Worm (Caenorhabditis elegans): Measurements from ENCODE around the gene tbx-7.

Gene tbx-7

DNA sequence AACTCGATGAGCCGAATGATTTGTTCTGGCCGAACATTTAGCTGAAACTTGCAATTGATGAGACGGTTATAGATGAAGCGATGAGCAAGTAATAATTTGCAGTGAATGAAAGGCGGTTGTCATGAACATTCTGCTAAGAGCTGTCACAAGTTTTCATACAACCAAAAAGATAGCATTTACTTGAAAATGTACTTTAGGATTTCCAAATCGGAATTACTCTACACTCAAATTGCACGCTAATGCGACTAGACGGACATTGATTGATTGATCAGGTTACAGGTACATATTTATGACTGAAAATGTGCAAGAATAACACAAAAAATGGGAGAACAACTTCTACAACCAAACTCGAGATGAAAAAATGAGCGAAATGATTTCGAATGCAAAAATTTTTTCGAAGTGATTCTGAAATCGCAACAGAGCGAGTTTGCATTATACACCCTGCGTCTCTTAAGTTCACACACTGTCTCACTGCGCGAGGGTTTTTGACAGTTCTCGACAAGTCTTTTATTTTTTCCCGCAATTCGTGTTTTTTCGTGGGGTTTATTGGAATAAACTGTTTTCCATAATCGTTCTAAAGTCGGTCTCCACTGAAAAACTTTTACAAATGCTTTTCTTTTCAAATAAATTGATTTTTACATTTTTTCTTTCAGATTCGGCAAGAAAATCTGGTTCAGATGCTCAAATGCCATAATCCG is 8.7 kb downstream of the tbx-7 start, which contains the start of the genes npp-10 and cyk-3:
Gene npp-10, minus strand, starts transcription at position 51 of the 698 bp plus-strand sequence.
Gene cyk-3, plus strand, starts transcription at position 648 of the 698 bp plus-strand sequence.
- no peak for TF ChIP-seq elt-1 (tag; optimal IDR thresholded peaks at IDR 0.05)
- TF ChIP-seq lsy-2 (tag; optimal IDR thresholded peaks at IDR 0.05) = peak in 1 of 2 experiments; percentile 10
- no peak for TF ChIP-seq nhr-237 (tag; optimal IDR thresholded peaks at IDR 0.05)
- no peak for TF ChIP-seq unc-39 (tag; optimal IDR thresholded peaks at IDR 0.05)
- TF ChIP-seq nhr-6 (tag; optimal IDR thresholded peaks at IDR 0.05) = no peak
- no peak for TF ChIP-seq mdl-1 (tag; optimal IDR thresholded peaks at IDR 0.05)
- no peak for TF ChIP-seq ceh-16 (tag; optimal IDR thresholded peaks at IDR 0.05)
- TF ChIP-seq nhr-77 (tag; optimal IDR thresholded peaks at IDR 0.05) = no peak
- TF ChIP-seq lin-11 (tag; optimal IDR thresholded peaks at IDR 0.05) = peak; percentile 0
- TF ChIP-seq nhr-21 (tag; optimal IDR thresholded peaks at IDR 0.05) = peak; percentile 2
- no peak for TF ChIP-seq dmd-4 (tag; optimal IDR thresholded peaks at IDR 0.05)
- peak; percentile 6 for TF ChIP-seq mab-5 (tag; optimal IDR thresholded peaks at IDR 0.05)
- TF ChIP-seq lin-13 (GFP tag; optimal IDR thresholded peaks at IDR 0.05) = no peak
- no peak for TF ChIP-seq nhr-10 (tag; optimal IDR thresholded peaks at IDR 0.05)
- no peak for TF ChIP-seq R02D3.7 (tag; optimal IDR thresholded peaks at IDR 0.05)
- TF ChIP-seq skn-1 (tag; optimal IDR thresholded peaks at IDR 0.05) = no peak
- no peak for TF ChIP-seq unc-55 (GFP tag; optimal IDR thresholded peaks at IDR 0.05)
- no peak for TF ChIP-seq ztf-1 (GFP tag; conservative IDR thresholded peaks at IDR 0.05)
- TF ChIP-seq nhr-129 (tag; optimal IDR thresholded peaks at IDR 0.05) = peak; percentile 61
- no peak for TF ChIP-seq ztf-4 (tag; optimal IDR thresholded peaks at IDR 0.05)
- no peak for TF ChIP-seq blmp-1 (tag; optimal IDR thresholded peaks at IDR 0.05; ENCODE audit: insufficient read depth)
- TF ChIP-seq unc-62 (GFP tag; optimal IDR thresholded peaks at IDR 0.05) = no peak
- no peak for TF ChIP-seq ama-1 (optimal IDR thresholded peaks at IDR 0.05)
- TF ChIP-seq C34F6.9 (tag; optimal IDR thresholded peaks at IDR 0.05) = peak; percentile 77
- no peak for TF ChIP-seq sem-4 (tag; optimal IDR thresholded peaks at IDR 0.05)
- TF ChIP-seq aly-2 (tag; optimal IDR thresholded peaks at IDR 0.05) = no peak
- TF ChIP-seq zag-1 (tag; optimal IDR thresholded peaks at IDR 0.05) = no peak
- no peak for TF ChIP-seq snpc-4 (tag; optimal IDR thresholded peaks at IDR 0.05)

DNA sequence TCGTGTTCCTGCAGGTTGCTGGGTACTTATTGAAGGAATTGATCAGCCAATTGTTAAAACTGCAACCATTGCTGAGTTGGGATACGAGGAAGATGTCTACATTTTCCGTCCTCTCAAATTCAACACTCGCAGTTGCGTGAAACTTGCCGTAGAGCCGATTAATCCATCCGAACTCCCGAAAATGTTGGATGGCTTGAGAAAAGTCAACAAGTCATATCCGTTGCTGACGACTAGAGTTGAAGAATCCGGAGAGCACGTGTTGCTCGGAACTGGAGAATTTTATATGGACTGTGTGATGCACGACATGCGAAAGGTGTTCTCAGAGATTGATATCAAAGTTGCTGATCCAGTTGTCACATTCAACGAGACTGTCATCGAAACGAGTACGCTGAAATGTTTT is 17.0 kb downstream of the tbx-7 start:
- TF ChIP-seq Y55F3AM.14 (GFP tag; optimal IDR thresholded peaks at IDR 0.05) = no peak

DNA sequence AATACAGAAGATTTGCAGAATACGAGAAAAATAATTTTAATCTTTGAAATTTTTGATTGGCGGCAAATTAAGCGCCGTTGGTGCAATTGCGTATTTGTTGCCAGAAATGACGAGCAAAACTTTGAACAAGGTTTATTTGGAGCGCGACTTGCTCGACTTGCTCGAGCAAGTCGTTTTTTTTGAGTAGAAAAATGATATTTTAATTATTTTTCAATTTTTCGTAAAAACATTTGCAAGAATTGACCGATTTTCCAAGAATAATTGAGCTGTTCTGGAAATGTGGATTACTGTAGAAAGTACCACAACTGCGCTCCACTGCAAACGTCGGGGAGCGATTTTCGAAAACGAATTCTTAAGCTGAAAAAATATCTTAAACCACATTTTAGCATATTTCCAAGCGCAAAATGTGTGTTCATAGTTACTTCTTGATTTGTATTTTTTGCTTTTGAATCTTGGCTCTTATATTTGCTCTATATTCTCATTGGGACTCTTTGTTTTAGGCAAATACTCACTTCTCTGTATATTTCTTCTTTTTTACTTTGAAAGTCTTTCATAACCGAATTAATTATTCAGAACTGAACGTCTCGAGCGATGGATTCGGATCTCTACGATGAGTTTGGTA is 19.2 kb downstream of the tbx-7 start, which contains the start of the genes gcna-1 and eftu-2:
Gene gcna-1, minus strand, starts transcription at position 96 of the 622 bp plus-strand sequence.
Gene eftu-2, plus strand, starts transcription at position 572 of the 622 bp plus-strand sequence.
- no peak for TF ChIP-seq lin-39 (tag; optimal IDR thresholded peaks at IDR 0.05)
- no peak for TF ChIP-seq alr-1 (tag; optimal IDR thresholded peaks at IDR 0.05)
- peak; percentile 47 for TF ChIP-seq unc-55 (GFP tag; optimal IDR thresholded peaks at IDR 0.05)
- peak; percentile 16 for TF ChIP-seq nhr-129 (tag; optimal IDR thresholded peaks at IDR 0.05)
- TF ChIP-seq sma-3 (GFP tag; optimal IDR thresholded peaks at IDR 0.05) = peak; percentile 20
- TF ChIP-seq nhr-77 (tag; optimal IDR thresholded peaks at IDR 0.05) = no peak
- TF ChIP-seq fos-1 (tag; optimal IDR thresholded peaks at IDR 0.05) = no peak
- peak; percentile 76 to 96 for TF ChIP-seq lsy-2 (tag; optimal IDR thresholded peaks at IDR 0.05)
- TF ChIP-seq gmeb-1 (tag; optimal IDR thresholded peaks at IDR 0.05) = peak; percentile 72

DNA sequence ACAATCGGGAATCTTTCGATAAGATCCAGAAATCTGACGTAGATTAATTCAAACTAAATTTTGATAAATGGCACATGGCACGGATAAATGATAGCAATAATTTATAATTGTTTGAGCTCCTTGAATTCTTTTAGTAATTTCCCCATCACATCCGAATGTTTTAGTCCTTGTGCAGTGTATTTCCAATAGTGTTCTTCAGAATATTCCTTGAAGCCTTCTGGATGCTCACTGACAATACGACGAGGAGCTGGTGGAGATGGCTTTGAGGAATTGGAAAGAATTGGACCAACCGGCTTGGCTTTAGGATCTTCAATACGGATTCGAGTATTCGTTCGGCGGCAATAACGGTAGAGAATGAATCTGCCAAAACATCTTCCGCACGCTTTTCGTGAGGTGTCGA is 21.9 kb downstream of the tbx-7 start:
- TF ChIP-seq unc-55 (GFP tag; optimal IDR thresholded peaks at IDR 0.05) (peak; percentile 21), lin-11 (tag; optimal IDR thresholded peaks at IDR 0.05) (no peak)

DNA sequence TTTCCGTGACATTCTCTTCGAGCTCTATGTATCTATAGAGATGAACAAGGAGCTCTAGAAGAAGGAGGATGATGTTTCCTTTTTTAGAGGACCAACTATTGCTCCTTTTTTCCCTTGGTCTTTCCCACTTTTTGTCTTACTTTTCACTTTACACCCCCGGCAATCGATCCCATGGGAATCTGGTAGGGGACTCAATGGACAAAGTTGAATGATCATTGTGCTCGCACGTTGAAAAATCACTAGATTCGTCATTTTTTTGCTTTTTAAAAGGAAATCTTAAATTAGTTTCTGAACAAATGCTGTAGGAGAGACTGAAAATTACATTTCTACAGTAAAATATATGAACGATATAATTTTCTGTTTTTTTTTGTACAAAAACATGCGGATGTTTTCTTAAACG is 26.3 kb downstream of the tbx-7 start:
- TF ChIP-seq ceh-16 (tag; optimal IDR thresholded peaks at IDR 0.05) (no peak), nhr-77 (tag; optimal IDR thresholded peaks at IDR 0.05) (no peak)

Measured in whole organism, L2 larva.